Worm (Caenorhabditis elegans): ENCODE data around the gene dhs-8.

DNA sequence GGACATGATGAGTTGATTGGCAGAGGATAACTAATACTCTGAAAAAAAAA is 3.6 kb upstream of the dhs-8 start, which contains the start of gene cysl-2:
- TF ChIP-seq W03F9.2 (tag; optimal IDR thresholded peaks at IDR 0.05), result no peak
- no peak for TF ChIP-seq dao-5 (tag; optimal IDR thresholded peaks at IDR 0.05)
- TF ChIP-seq him-1 (tag; optimal IDR thresholded peaks at IDR 0.05), result no peak
